Fruit fly (Drosophila melanogaster): ENCODE measurements around the gene loco.

The loco gene

DNA sequence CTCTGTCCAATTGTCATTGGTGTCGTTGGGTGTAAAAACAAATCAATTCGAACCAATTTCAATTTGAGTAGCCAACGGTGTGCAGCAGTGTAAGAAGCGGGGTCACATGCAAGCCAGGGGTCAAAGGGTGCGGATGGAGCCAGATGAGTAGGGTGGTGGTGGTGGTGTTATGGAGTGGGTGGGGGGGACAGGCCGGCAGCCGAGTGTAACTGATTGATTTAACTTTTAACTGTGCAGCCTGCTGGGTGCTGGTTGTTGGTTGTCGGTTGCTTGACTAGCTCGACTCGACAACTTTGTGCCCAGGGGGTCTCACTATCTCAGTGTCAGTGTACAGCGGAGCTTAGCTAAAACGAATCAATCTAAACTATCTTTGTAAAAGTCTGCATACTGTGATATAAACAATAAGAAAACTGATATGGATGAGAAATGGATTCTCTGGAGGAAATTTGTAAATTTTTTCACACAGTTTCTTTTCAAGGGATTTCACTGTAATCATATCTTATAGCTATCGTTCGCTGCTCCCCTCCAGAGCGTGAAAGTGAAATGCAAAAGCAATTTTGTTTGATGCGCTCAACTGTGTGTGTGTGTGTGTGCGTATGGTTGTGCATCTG is 41.7 kb downstream of the loco start (continued):
- TF ChIP-seq CG7271 (tag; optimal IDR thresholded peaks at IDR 0.05) (no peak), B-H1 (GFP tag; IDR thresholded peaks at IDR 0.05) (peak; percentile 78), klu (GFP tag; IDR thresholded peaks at IDR 0.05) (peak; percentile 47; the same call in 1 of the 2 replicates), Mes4 (GFP tag; optimal IDR thresholded peaks at IDR 0.05) (peak; percentile 54), ato (GFP tag; IDR thresholded peaks at IDR 0.05; ENCODE audit: partially characterized antibody) (no peak), CG7786 (GFP tag; optimal IDR thresholded peaks at IDR 0.05) (peak; percentile 46), gsb (GFP tag; IDR thresholded peaks at IDR 0.05) (0 out of 2 replicates have a peak, but pooled peaks have one; percentile 44), Taf1 (GFP tag; IDR thresholded peaks at IDR 0.05) (0 out of 2 replicates have a peak, but pooled peaks have one; percentile 16), CG2678 (tag; optimal IDR thresholded peaks at IDR 0.05) (peak; percentile 79), CG2712 (tag; optimal IDR thresholded peaks at IDR 0.05) (peak; percentile 81), CG13296 (GFP tag; optimal IDR thresholded peaks at IDR 0.05) (no peak), CG4360 (GFP tag; IDR thresholded peaks at IDR 0.05) (peak; percentile 32; the same call in 1 of the 2 replicates), CG7556 (GFP tag; optimal IDR thresholded peaks at IDR 0.05) (peak; percentile 65), Dfd (GFP tag; optimal IDR thresholded peaks at IDR 0.05) (no peak), Blimp-1 (GFP tag; optimal IDR thresholded peaks at IDR 0.05) (peak; percentile 94), fd102C (GFP tag; optimal IDR thresholded peaks at IDR 0.05) (no peak), trem (tag; optimal IDR thresholded peaks at IDR 0.05) (peak; percentile 34), CG10147 (GFP tag; optimal IDR thresholded peaks at IDR 0.05) (no peak), slou (GFP tag; optimal IDR thresholded peaks at IDR 0.05) (no peak), CG9797 (GFP tag; optimal IDR thresholded peaks at IDR 0.05) (no peak), Rfx (GFP tag; IDR thresholded peaks at IDR 0.05) (peak; percentile 67), en (GFP tag; optimal IDR thresholded peaks at IDR 0.05) (peak; percentile 45), Adf1 (GFP tag; IDR thresholded peaks at IDR 0.05) (no peak), HHEX (GFP tag; optimal IDR thresholded peaks at IDR 0.05) (peak; percentile 57), CG14710 (tag; optimal IDR thresholded peaks at IDR 0.05) (peak; percentile 50), pros (GFP tag; optimal IDR thresholded peaks at IDR 0.05) (no peak), Atf6 (GFP tag; IDR thresholded peaks at IDR 0.05) (peak; percentile 45; the same call in 1 of the 2 replicates), mld (GFP tag; IDR thresholded peaks at IDR 0.05; ENCODE audit: partially characterized antibody) (no peak), CG8478 (optimal IDR thresholded peaks at IDR 0.05) (no peak), CG9932 (GFP tag; IDR thresholded peaks at IDR 0.05) (peak; percentile 34; the same call in 1 of the 2 replicates), CG14050 (GFP tag; IDR thresholded peaks at IDR 0.05) (peak; percentile 57; the same call in 2 of the 3 replicates), MESR4 (GFP tag; optimal IDR thresholded peaks at IDR 0.05) (no peak), CG30020 (tag; optimal IDR thresholded peaks at IDR 0.05) (no peak), CTCF (GFP tag; optimal IDR thresholded peaks at IDR 0.05) (no peak), ranshi (GFP tag; IDR thresholded peaks at IDR 0.05) (peak; percentile 83), Hmr (GFP tag; optimal IDR thresholded peaks at IDR 0.05) (peak; percentile 23), Atf-2 (GFP tag; optimal IDR thresholded peaks at IDR 0.05) (peak; percentile 61), croc (GFP tag; conservative IDR thresholded peaks at IDR 0.05) (peak; percentile 74), CG7357 (GFP tag; IDR thresholded peaks at IDR 0.05) (peak; percentile 34; the same call in 1 of the 3 replicates), slbo (GFP tag; IDR thresholded peaks at IDR 0.05) (peak; percentile 71), Oli (tag; optimal IDR thresholded peaks at IDR 0.05) (peak; percentile 79), CG9817 (tag; optimal IDR thresholded peaks at IDR 0.05) (peak; percentile 74), CkIIα-i1 (GFP tag; IDR thresholded peaks at IDR 0.05) (no peak), CG16863 (GFP tag; optimal IDR thresholded peaks at IDR 0.05) (peak; percentile 70), gt (GFP tag; IDR thresholded peaks at IDR 0.05) (peak; percentile 31; the same call in 1 of the 2 replicates), Sry-δ (GFP tag; optimal IDR thresholded peaks at IDR 0.05) (peak; percentile 29), CG4282 (GFP tag; optimal IDR thresholded peaks at IDR 0.05) (no peak), bab2 (GFP tag; optimal IDR thresholded peaks at IDR 0.05) (peak; percentile 64), CG12071 (GFP tag; optimal IDR thresholded peaks at IDR 0.05) (peak; percentile 65), lola (GFP tag; optimal IDR thresholded peaks at IDR 0.05) (no peak), Xbp1 (GFP tag; optimal IDR thresholded peaks at IDR 0.05) (peak; percentile 78)
